Fruit fly (Drosophila melanogaster) whole organism, adult: ENCODE data around the gene CG13033.

ENCODE experiments used
- CG11617 ChIP-seq: fragments of 200-800 bp; sonication (Bioruptor generic); optimal IDR thresholded peaks from 2 replicates; lab custom pipeline; 2017; ENCODE audit warnings: mild to moderate bottlenecking, missing biosample characterization, missing genetic modification reagents, missing genetic modification characterization
- CG14711 ChIP-seq: fragments of 200-800 bp; sonication (Bioruptor generic); optimal IDR thresholded peaks from 2 replicates; lab custom pipeline; 2018; ENCODE audit warnings: missing biosample characterization, mild to moderate bottlenecking, missing genetic modification characterization, moderate library complexity
- CG1620 ChIP-seq: fragments of 200-800 bp; sonication (Bioruptor generic); optimal IDR thresholded peaks from 2 replicates; lab custom pipeline; 2016; ENCODE audit warnings: missing biosample characterization, missing genetic modification characterization
- CG33017 ChIP-seq: fragments of 200-800 bp; sonication (Bioruptor generic); optimal IDR thresholded peaks from 2 replicates; lab custom pipeline; 2018; ENCODE audit warnings: missing biosample characterization, mild to moderate bottlenecking, missing genetic modification characterization, moderate library complexity
- CG5204 ChIP-seq: fragments of 200-800 bp; sonication (Bioruptor generic); optimal IDR thresholded peaks from 2 replicates; lab custom pipeline; 2016; ENCODE audit warnings: missing biosample characterization, missing genetic modification characterization
- CG7045 ChIP-seq: fragments of 200-800 bp; sonication (Bioruptor generic); optimal IDR thresholded peaks from 2 replicates; lab custom pipeline; 2017; ENCODE audit warnings: missing biosample characterization, mild to moderate bottlenecking, missing genetic modification characterization
- Clk ChIP-seq: fragments of 200-800 bp; sonication (Bioruptor generic); optimal IDR thresholded peaks from 2 replicates; lab custom pipeline; 2017; ENCODE audit warnings: missing biosample characterization, missing genetic modification characterization
- Hr96 ChIP-seq: fragments of 200-800 bp; sonication (Bioruptor generic); optimal IDR thresholded peaks from 2 replicates; lab custom pipeline; 2016; ENCODE audit warnings: missing biosample characterization, missing genetic modification characterization
- Mnt ChIP-seq: fragments of 200-800 bp; sonication (Bioruptor generic); optimal IDR thresholded peaks from 2 replicates; lab custom pipeline; 2016; ENCODE audit warnings: missing biosample characterization, mild to moderate bottlenecking, missing genetic modification characterization
- kay ChIP-seq: fragments of 200-800 bp; sonication (Bioruptor generic); peaks from one replicate; lab custom pipeline; 2016; ENCODE audit warnings: missing biosample characterization, missing genetic modification characterization, borderline replicate concordance
- pad ChIP-seq: fragments of 200-800 bp; sonication (Bioruptor generic); optimal IDR thresholded peaks from 3 replicates; lab custom pipeline; 2017; ENCODE audit warnings: missing biosample characterization, missing genetic modification characterization, mild to moderate bottlenecking, moderate library complexity, missing genetic modification reagents
- tj ChIP-seq: fragments of 200-800 bp; sonication (Bioruptor generic); optimal IDR thresholded peaks from 3 replicates; lab custom pipeline; 2017; ENCODE audit warnings: missing biosample characterization, mild to moderate bottlenecking, missing genetic modification characterization, moderate library complexity
- toe ChIP-seq: fragments of 200-800 bp; sonication (Bioruptor generic); optimal IDR thresholded peaks from 2 replicates; lab custom pipeline; 2016; ENCODE audit warnings: missing biosample characterization, missing genetic modification characterization

DNA sequence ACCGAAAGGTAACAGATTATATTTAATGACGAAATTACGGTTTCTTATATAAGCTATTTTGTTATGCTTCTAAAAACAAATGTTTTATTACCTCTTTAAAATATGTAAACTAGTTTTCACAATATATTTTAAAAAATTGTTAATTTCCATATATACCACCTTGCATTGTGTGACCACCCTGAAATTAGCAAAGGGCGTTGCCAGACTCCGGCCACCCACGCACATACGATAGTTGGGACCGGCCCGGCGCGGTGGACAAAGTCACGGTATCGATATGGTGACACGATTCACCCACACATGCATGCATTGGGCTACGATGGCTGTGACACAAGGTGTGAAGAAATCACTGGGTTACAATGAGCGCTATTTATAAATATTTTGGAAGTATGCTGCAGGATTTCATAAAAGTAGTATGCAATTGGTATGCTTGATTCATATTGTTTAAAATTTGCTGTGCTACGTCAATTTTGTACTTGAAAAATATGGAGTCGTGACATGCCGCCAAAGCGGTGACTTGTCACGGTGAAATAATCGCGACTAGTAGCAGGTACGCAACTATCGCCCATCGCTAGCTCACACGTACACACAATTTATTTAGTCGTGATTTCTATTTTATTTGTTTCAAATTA lies 42.7 kb upstream of the CG13033 start:
- TF ChIP-seq CG5204 (GFP tag; lab: Kevin White, UChicago) (no peak), tj (peak; percentile 49), Mnt (GFP tag; lab: Kevin White, UChicago) (peak; percentile 77), toe (GFP tag; lab: Kevin White, UChicago) (no peak), CG7045 (GFP tag; lab: Kevin White, UChicago) (peak; percentile 34), CG11617 (peak; percentile 64), Hr96 (GFP tag; lab: Kevin White, UChicago) (no peak), Clk (GFP tag; lab: Kevin White, UChicago) (peak; percentile 20), CG1620 (peak; percentile 71), kay (GFP tag; lab: Kevin White, UChicago) (no peak), pad (GFP tag; lab: Kevin White, UChicago) (peak; percentile 55), CG33017 (tag; lab: Kevin White, UChicago) (peak; percentile 70), CG14711 (tag; lab: Kevin White, UChicago) (peak; percentile 70)
